Fruit fly (Drosophila melanogaster): ENCODE data around the gene CG11837.

- TF ChIP-seq cnc (optimal IDR thresholded peaks at IDR 0.05), result no peak
- no peak for TF ChIP-seq pad (GFP tag; optimal IDR thresholded peaks at IDR 0.05)
- no peak for TF ChIP-seq Hr96 (GFP tag; optimal IDR thresholded peaks at IDR 0.05)
- no peak for TF ChIP-seq CG7101 (tag; optimal IDR thresholded peaks at IDR 0.05)
Measured at dm6 chr3R:29075631-29076398, 26.5 kb downstream of the CG11837 start.
